Fruit fly (Drosophila melanogaster) whole organism, embryonic: ENCODE results near the gene CG33090.

Experiments
- Bdp1 ChIP-seq: fragments of 200-800 bp; sonication (Bioruptor generic); optimal IDR thresholded peaks from 3 replicates; lab custom pipeline; 2016; ENCODE audit warnings: missing biosample characterization, missing genetic modification characterization
- Bgb ChIP-seq: fragments of 200-800 bp; sonication (Bioruptor generic); IDR thresholded peaks from 2 replicates; pipeline ENCODE4 v1.3.6; 2022; ENCODE audit warnings: missing biosample characterization, missing genetic modification characterization; ENCODE audit not compliant: partially characterized antibody
- CG11504 ChIP-seq: fragments of 200-800 bp; sonication (Bioruptor generic); optimal IDR thresholded peaks from 3 replicates; lab custom pipeline; 2019; ENCODE audit warnings: missing biosample characterization, mild to moderate bottlenecking, missing genetic modification characterization, moderate library complexity
- CG12104 ChIP-seq: fragments of 200-800 bp; sonication (Bioruptor generic); optimal IDR thresholded peaks from 3 replicates; lab custom pipeline; 2016; ENCODE audit warnings: missing biosample characterization, missing genetic modification characterization
- CG12659 ChIP-seq: fragments of 200-800 bp; sonication (Bioruptor generic); optimal IDR thresholded peaks from 3 replicates; lab custom pipeline; 2017; ENCODE audit warnings: mild to moderate bottlenecking, missing biosample characterization, missing genetic modification reagents, missing genetic modification characterization
- CG1603 ChIP-seq: fragments of 200-800 bp; sonication (Bioruptor generic); optimal IDR thresholded peaks from 2 replicates; lab custom pipeline; 2019; ENCODE audit warnings: missing biosample characterization, mild to moderate bottlenecking, missing genetic modification characterization, moderate library complexity
- CG17186 ChIP-seq: fragments of 200-800 bp; sonication (Bioruptor generic); optimal IDR thresholded peaks from 3 replicates; lab custom pipeline; 2017; ENCODE audit warnings: missing biosample characterization, missing genetic modification reagents, missing genetic modification characterization
- CG17328 ChIP-seq: fragments of 200-800 bp; sonication (Bioruptor generic); IDR thresholded peaks from 2 replicates; pipeline ENCODE4 v1.3.6; 2022; ENCODE audit warnings: missing biosample characterization, missing genetic modification characterization
- CG17829 ChIP-seq: fragments of 200-800 bp; optimal IDR thresholded peaks from 2 replicates; lab custom pipeline; 2019; ENCODE audit warnings: missing biosample characterization, mild to moderate bottlenecking, missing genetic modification characterization, moderate library complexity
- CG2116 ChIP-seq: fragments of 200-800 bp; sonication (Bioruptor generic); optimal IDR thresholded peaks from 3 replicates; lab custom pipeline; 2018; ENCODE audit warnings: missing biosample characterization, mild to moderate bottlenecking, missing genetic modification characterization
- CG2199 ChIP-seq: fragments of 200-800 bp; sonication (Bioruptor generic); IDR thresholded peaks from 3 replicates; pipeline ENCODE4 v1.3.6; 2022; ENCODE audit warnings: missing biosample characterization, missing genetic modification characterization
- CG2875 ChIP-seq: fragments of 200-800 bp; sonication (Bioruptor generic); optimal IDR thresholded peaks from 2 replicates; lab custom pipeline; 2017; ENCODE audit warnings: missing biosample characterization, mild to moderate bottlenecking, missing genetic modification characterization, missing genetic modification reagents
- CG30431 ChIP-seq: fragments of 200-800 bp; sonication (Bioruptor generic); optimal IDR thresholded peaks from 2 replicates; lab custom pipeline; 2017; ENCODE audit warnings: missing biosample characterization, missing genetic modification characterization
- CG34422 ChIP-seq: fragments of 200-800 bp; sonication (Bioruptor generic); IDR thresholded peaks from 3 replicates; pipeline ENCODE4 v1.3.6; 2022; ENCODE audit warnings: missing biosample characterization, missing genetic modification characterization
- CG3995 ChIP-seq: fragments of 200-800 bp; sonication (Bioruptor generic); optimal IDR thresholded peaks from 3 replicates; lab custom pipeline; 2016; ENCODE audit warnings: missing biosample characterization, missing genetic modification characterization
- CG4282 ChIP-seq: fragments of 200-800 bp; sonication (Bioruptor generic); optimal IDR thresholded peaks from 2 replicates; lab custom pipeline; 2016; ENCODE audit warnings: missing biosample characterization, missing genetic modification characterization
- CG7556 ChIP-seq: fragments of 200-800 bp; sonication (Bioruptor generic); optimal IDR thresholded peaks from 2 replicates; lab custom pipeline; 2017; ENCODE audit warnings: missing biosample characterization, mild to moderate bottlenecking, missing genetic modification characterization
- CG7963 ChIP-seq: fragments of 200-800 bp; sonication (Bioruptor generic); IDR thresholded peaks from 3 replicates; pipeline ENCODE4 v1.3.6; 2022; ENCODE audit warnings: missing biosample characterization, missing genetic modification characterization; ENCODE audit not compliant: partially characterized antibody
- CG9797 ChIP-seq: fragments of 200-800 bp; sonication (Bioruptor generic); optimal IDR thresholded peaks from 3 replicates; lab custom pipeline; 2018; ENCODE audit warnings: missing biosample characterization, mild to moderate bottlenecking, missing genetic modification characterization
- CG9876 ChIP-seq: fragments of 200-800 bp; sonication (Bioruptor generic); optimal IDR thresholded peaks from 2 replicates; lab custom pipeline; 2016; ENCODE audit warnings: missing biosample characterization, missing genetic modification characterization
- Doc3 ChIP-seq: fragments of 200-800 bp; sonication (Bioruptor generic); IDR thresholded peaks from 3 replicates; pipeline ENCODE4 v1.3.6; 2022; ENCODE audit warnings: missing biosample characterization, missing genetic modification characterization; ENCODE audit not compliant: partially characterized antibody
- Dp ChIP-seq: fragments of 200-800 bp; sonication (Bioruptor generic); optimal IDR thresholded peaks from 2 replicates; lab custom pipeline; 2018; ENCODE audit warnings: missing biosample characterization, mild to moderate bottlenecking, missing genetic modification characterization, moderate library complexity
- E2f1 ChIP-seq: fragments of 200-800 bp; sonication (Bioruptor generic); IDR thresholded peaks from 2 replicates; pipeline ENCODE4 v1.3.6; 2022; ENCODE audit warnings: missing biosample characterization, missing genetic modification characterization
- Fer1 ChIP-seq: fragments of 200-800 bp; sonication (Bioruptor generic); optimal IDR thresholded peaks from 2 replicates; lab custom pipeline; 2017; ENCODE audit warnings: missing biosample characterization, mild to moderate bottlenecking, missing genetic modification characterization
- Gsc ChIP-seq: fragments of 200-800 bp; sonication (Bioruptor generic); IDR thresholded peaks from 2 replicates; pipeline ENCODE4 v1.3.6; 2022; ENCODE audit warnings: missing biosample characterization, missing genetic modification characterization
- HLH4C ChIP-seq: fragments of 200-800 bp; sonication (Bioruptor generic); IDR thresholded peaks from 3 replicates; pipeline ENCODE4 v1.3.6; 2022; ENCODE audit warnings: missing biosample characterization, missing genetic modification characterization; ENCODE audit not compliant: partially characterized antibody
- Hey ChIP-seq: fragments of 200-800 bp; sonication (Bioruptor generic); optimal IDR thresholded peaks from 3 replicates; lab custom pipeline; 2018; ENCODE audit warnings: missing biosample characterization, mild to moderate bottlenecking, missing genetic modification characterization
- Hr39 ChIP-seq: fragments of >200 bp; optimal IDR thresholded peaks from 2 replicates; lab custom pipeline; 2017
- Kr ChIP-seq: fragments of 200-800 bp; sonication (Bioruptor generic); optimal IDR thresholded peaks from 2 replicates; lab custom pipeline; 2017; ENCODE audit warnings: missing biosample characterization, mild to moderate bottlenecking, missing genetic modification characterization
- MBD-R2 ChIP-seq: fragments of 200-800 bp; sonication (Bioruptor generic); IDR thresholded peaks from 2 replicates; pipeline ENCODE4 v1.3.6; 2022; ENCODE audit warnings: missing biosample characterization, missing genetic modification characterization
- MESR4 ChIP-seq: fragments of 200-800 bp; sonication (Bioruptor generic); optimal IDR thresholded peaks from 2 replicates; lab custom pipeline; 2018; ENCODE audit warnings: missing biosample characterization, mild to moderate bottlenecking, missing genetic modification characterization, moderate library complexity
- MTF-1 ChIP-seq: fragments of 200-800 bp; sonication (Bioruptor generic); optimal IDR thresholded peaks from 2 replicates; lab custom pipeline; 2018; ENCODE audit warnings: missing biosample characterization, mild to moderate bottlenecking, missing genetic modification characterization, borderline replicate concordance
- Med ChIP-seq: fragments of 200-800 bp; sonication (Bioruptor generic); peaks from one replicate; lab custom pipeline; 2016; ENCODE audit warnings: missing biosample characterization, missing genetic modification characterization, mild to moderate bottlenecking, inconsistent platforms, moderate library complexity
- NFAT ChIP-seq: fragments of 200-800 bp; sonication (Bioruptor generic); IDR thresholded peaks from 2 replicates; pipeline ENCODE4 v1.3.6; 2022; ENCODE audit warnings: missing biosample characterization, missing genetic modification characterization
- NK7.1 ChIP-seq: fragments of 200-800 bp; sonication (Bioruptor generic); optimal IDR thresholded peaks from 3 replicates; lab custom pipeline; 2016; ENCODE audit warnings: missing biosample characterization, missing genetic modification characterization
- Oli ChIP-seq: fragments of 200-800 bp; sonication (Bioruptor generic); optimal IDR thresholded peaks from 2 replicates; lab custom pipeline; 2018; ENCODE audit warnings: missing biosample characterization, mild to moderate bottlenecking, missing genetic modification characterization, moderate library complexity
- Xrp1 ChIP-seq: fragments of 200-800 bp; sonication (Bioruptor generic); IDR thresholded peaks from 2 replicates; pipeline ENCODE4 v1.3.6; 2022; ENCODE audit warnings: missing biosample characterization, missing genetic modification characterization
- amos ChIP-seq: fragments of 200-800 bp; sonication (Bioruptor generic); IDR thresholded peaks from 2 replicates; pipeline ENCODE4 v1.3.6; 2022; ENCODE audit warnings: missing biosample characterization, missing genetic modification characterization; ENCODE audit not compliant: partially characterized antibody
- ato ChIP-seq: fragments of 200-800 bp; sonication (Bioruptor generic); IDR thresholded peaks from 2 replicates; pipeline ENCODE4 v1.3.6; 2022; ENCODE audit warnings: missing biosample characterization, missing genetic modification characterization; ENCODE audit not compliant: partially characterized antibody
- crp ChIP-seq, 2 experiments: fragments of 200-800 bp; sonication (Bioruptor generic); optimal IDR thresholded peaks; 2 replicates in 1 of 2; 3 replicates in 1 of 2; lab custom pipeline; 2017; ENCODE audit warnings: missing biosample characterization in 2 of 2, missing genetic modification characterization in 2 of 2, mild to moderate bottlenecking in 1 of 2, moderate library complexity in 1 of 2
- grn ChIP-seq: fragments of 200-800 bp; sonication (Bioruptor generic); optimal IDR thresholded peaks from 3 replicates; lab custom pipeline; 2017; ENCODE audit warnings: missing biosample characterization, missing genetic modification characterization
- hkb ChIP-seq, 2 experiments: fragments of 200-800 bp in 1 of 2; fragments of >200 bp in 1 of 2; sonication (Bioruptor generic) in 1 of 2; IDR thresholded peaks in 1 of 2; optimal IDR thresholded peaks in 1 of 2; 2 replicates each; pipeline versions ENCODE4 v1.3.6 to Lab custom; 2017 to 2022; ENCODE audit warnings: missing biosample characterization in 1 of 2, missing genetic modification characterization in 1 of 2
- inv ChIP-seq: fragments of 200-800 bp; sonication (Bioruptor generic); IDR thresholded peaks from 2 replicates; pipeline ENCODE4 v1.3.6; 2022; ENCODE audit warnings: missing biosample characterization, missing genetic modification characterization; ENCODE audit not compliant: partially characterized antibody
- phol ChIP-seq: fragments of 200-800 bp; sonication (Bioruptor generic); optimal IDR thresholded peaks from 3 replicates; lab custom pipeline; 2018; ENCODE audit warnings: missing biosample characterization, mild to moderate bottlenecking, missing genetic modification characterization, moderate library complexity
- sens ChIP-seq: fragments of 200-800 bp; sonication (Bioruptor generic); peaks from one replicate; lab custom pipeline; 2016; ENCODE audit warnings: missing biosample characterization, missing genetic modification characterization
- slp2 ChIP-seq: fragments of 200-800 bp; sonication (Bioruptor generic); optimal IDR thresholded peaks from 2 replicates; lab custom pipeline; 2016; ENCODE audit warnings: missing biosample characterization, missing genetic modification characterization
- stwl ChIP-seq: fragments of 200-800 bp; sonication (Bioruptor generic); optimal IDR thresholded peaks from 3 replicates; lab custom pipeline; 2018; ENCODE audit warnings: missing biosample characterization, mild to moderate bottlenecking, missing genetic modification characterization, moderate library complexity
- tna ChIP-seq: fragments of 200-800 bp; sonication (Bioruptor generic); IDR thresholded peaks from 2 replicates; pipeline ENCODE4 v1.3.6; 2022; ENCODE audit warnings: missing biosample characterization, missing genetic modification characterization; ENCODE audit not compliant: partially characterized antibody
- unpg ChIP-seq: fragments of 200-800 bp; sonication (Bioruptor generic); optimal IDR thresholded peaks from 3 replicates; lab custom pipeline; 2018; ENCODE audit warnings: missing biosample characterization, mild to moderate bottlenecking, missing genetic modification characterization, moderate library complexity

Gene CG33090

DNA sequence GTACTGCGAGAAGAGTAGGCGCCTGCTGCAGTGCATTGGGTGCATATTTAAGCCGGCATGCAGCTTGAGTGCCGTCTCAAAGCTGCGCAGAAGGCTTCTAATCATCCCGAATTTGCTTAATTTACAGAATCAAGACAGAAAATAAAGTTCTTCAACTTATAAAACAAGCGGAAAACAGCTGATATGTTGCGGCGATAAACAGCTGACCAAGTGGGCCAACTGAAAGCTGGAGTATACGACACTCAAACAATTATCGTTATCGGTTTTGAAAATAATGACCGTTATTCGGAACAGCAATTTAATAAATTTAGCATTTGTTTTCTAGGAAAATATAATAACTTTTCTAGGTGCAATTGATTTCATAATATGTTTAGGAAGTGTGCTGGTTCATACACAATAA is 14.6 kb downstream of the CG33090 start, which contains the start of gene mTTF (continued):
- TF ChIP-seq Xrp1 (GFP tag; lab: Robert Waterston, UW) (no peak), Hey (tag; lab: Kevin White, UChicago) (no peak), inv (GFP tag; lab: Robert Waterston, UW) (no peak), Gsc (no peak), CG7963 (GFP tag; lab: Robert Waterston, UW) (peak; percentile 37; the same call in 1 of the 3 replicates), CG3995 (GFP tag; lab: Kevin White, UChicago) (no peak), CG17186 (GFP tag; lab: Kevin White, UChicago) (peak; percentile 30), Hr39 (lab: Kevin White, UChicago) (no peak), stwl (peak; percentile 64), CG30431 (GFP tag; lab: Kevin White, UChicago) (no peak), unpg (GFP tag; lab: Kevin White, UChicago) (no peak), CG2875 (GFP tag; lab: Kevin White, UChicago) (no peak), Bgb (0 out of 2 replicates have a peak, but pooled peaks have one; percentile 26), phol (no peak), CG2116 (GFP tag; lab: Kevin White, UChicago) (peak; percentile 52), CG17328 (GFP tag; lab: Robert Waterston, UW) (no peak), MBD-R2 (peak; percentile 97), hkb (optimal IDR thresholded peaks at IDR 0.05; lab: Kevin White, UChicago) (peak; percentile 14), hkb (GFP tag; IDR thresholded peaks at IDR 0.05; lab: Robert Waterston, UW) (no peak), amos (GFP tag; lab: Robert Waterston, UW) (peak; percentile 36; the same call in 1 of the 2 replicates), E2f1 (no peak), CG11504 (tag; lab: Kevin White, UChicago) (peak; percentile 87), CG17829 (tag; lab: Kevin White, UChicago) (peak; percentile 16), Fer1 (GFP tag; lab: Kevin White, UChicago) (no peak), CG12104 (GFP tag; lab: Kevin White, UChicago) (no peak), Doc3 (GFP tag; lab: Robert Waterston, UW) (0 out of 3 replicates have a peak, but pooled peaks have one; percentile 41), CG34422 (GFP tag; lab: Robert Waterston, UW) (0 out of 3 replicates have a peak, but pooled peaks have one; percentile 42), tna (GFP tag; lab: Robert Waterston, UW) (no peak), CG2199 (peak; percentile 49; the same call in 1 of the 3 replicates), grn (no peak), CG1603 (tag; lab: Kevin White, UChicago) (peak; percentile 72), slp2 (GFP tag; lab: Kevin White, UChicago) (no peak), NFAT (GFP tag; lab: Robert Waterston, UW) (peak; percentile 4; the same call in 1 of the 2 replicates), HLH4C (GFP tag; lab: Robert Waterston, UW) (peak; percentile 56; the same call in 1 of the 3 replicates), NK7.1 (GFP tag; lab: Kevin White, UChicago) (no peak), MTF-1 (GFP tag; lab: Kevin White, UChicago) (no peak), Kr (no peak), Oli (tag; lab: Kevin White, UChicago) (no peak), sens (GFP tag; lab: Kevin White, UChicago) (peak; percentile 53), CG9797 (GFP tag; lab: Kevin White, UChicago) (peak; percentile 16), Bdp1 (GFP tag; lab: Kevin White, UChicago) (no peak), Dp (peak; percentile 73), crp (GFP tag; optimal IDR thresholded peaks at IDR 0.05; lab: Kevin White, UChicago) (peak; percentile 100), MESR4 (GFP tag; lab: Kevin White, UChicago) (peak; percentile 53), ato (peak; percentile 62; the same call in 1 of the 2 replicates), Med (GFP tag; lab: Kevin White, UChicago) (peak; percentile 67), CG7556 (GFP tag; lab: Kevin White, UChicago) (no peak), CG4282 (GFP tag; lab: Kevin White, UChicago) (no peak), CG9876 (no peak), CG12659 (GFP tag; lab: Kevin White, UChicago) (peak; percentile 1)
